Fruit fly (Drosophila melanogaster) whole organism, embryonic: ENCODE data around the gene CG6005.

Experiments
- Ada2b ChIP-seq: fragments of 200-800 bp; sonication (Bioruptor generic); IDR thresholded peaks from 2 replicates; pipeline ENCODE4 v1.3.6; 2022; ENCODE audit warnings: missing biosample characterization, missing genetic modification characterization
- Adf1 ChIP-seq: fragments of 200-800 bp; sonication (Bioruptor generic); IDR thresholded peaks from 2 replicates; pipeline ENCODE4 v1.3.6; 2022; ENCODE audit warnings: missing biosample characterization, missing genetic modification characterization
- Atf3 ChIP-seq: fragments of 200-800 bp; sonication (Bioruptor generic); optimal IDR thresholded peaks from 3 replicates; lab custom pipeline; 2016; ENCODE audit warnings: missing biosample characterization, missing genetic modification characterization
- Bdp1 ChIP-seq: fragments of 200-800 bp; sonication (Bioruptor generic); optimal IDR thresholded peaks from 3 replicates; lab custom pipeline; 2016; ENCODE audit warnings: missing biosample characterization, missing genetic modification characterization
- BtbVII ChIP-seq: fragments of 200-800 bp; sonication (Bioruptor generic); optimal IDR thresholded peaks from 3 replicates; lab custom pipeline; 2017; ENCODE audit warnings: missing biosample characterization, mild to moderate bottlenecking, missing genetic modification characterization
- CG10209 ChIP-seq: fragments of 200-800 bp; sonication (Bioruptor generic); optimal IDR thresholded peaks from 3 replicates; lab custom pipeline; 2017; ENCODE audit warnings: missing biosample characterization, mild to moderate bottlenecking, missing genetic modification characterization, missing genetic modification reagents
- CG11723 ChIP-seq: fragments of 200-800 bp; sonication (Bioruptor generic); optimal IDR thresholded peaks from 2 replicates; lab custom pipeline; 2017; ENCODE audit warnings: missing biosample characterization, mild to moderate bottlenecking, missing genetic modification characterization
- CG12071 ChIP-seq: fragments of 200-800 bp; sonication (Bioruptor generic); optimal IDR thresholded peaks from 3 replicates; lab custom pipeline; 2018; ENCODE audit warnings: missing biosample characterization, mild to moderate bottlenecking, missing genetic modification characterization
- CG12659 ChIP-seq: fragments of 200-800 bp; sonication (Bioruptor generic); optimal IDR thresholded peaks from 3 replicates; lab custom pipeline; 2017; ENCODE audit warnings: mild to moderate bottlenecking, missing biosample characterization, missing genetic modification reagents, missing genetic modification characterization
- CG13287 ChIP-seq: fragments of 200-800 bp; sonication (Bioruptor generic); IDR thresholded peaks from 2 replicates; pipeline ENCODE4 v1.3.6; 2022; ENCODE audit warnings: missing biosample characterization, missing genetic modification characterization; ENCODE audit not compliant: partially characterized antibody
- CG13624 ChIP-seq: fragments of 200-800 bp; sonication (Bioruptor generic); optimal IDR thresholded peaks from 2 replicates; lab custom pipeline; 2016; ENCODE audit warnings: missing biosample characterization, missing genetic modification characterization
- CG13775 ChIP-seq: fragments of 200-800 bp; sonication (Bioruptor generic); optimal IDR thresholded peaks from 3 replicates; lab custom pipeline; 2017; ENCODE audit warnings: missing biosample characterization, mild to moderate bottlenecking, missing genetic modification characterization
- CG14860 ChIP-seq: fragments of 200-800 bp; sonication (Bioruptor generic); IDR thresholded peaks from 3 replicates; pipeline ENCODE4 v1.3.6; 2022; ENCODE audit warnings: missing biosample characterization, missing genetic modification characterization; ENCODE audit not compliant: partially characterized antibody
- CG14965 ChIP-seq: fragments of 200-800 bp; sonication (Bioruptor generic); optimal IDR thresholded peaks from 2 replicates; lab custom pipeline; 2016; ENCODE audit warnings: missing biosample characterization, missing genetic modification characterization, borderline replicate concordance
- CG15073 ChIP-seq: fragments of 200-800 bp; sonication (Bioruptor generic); optimal IDR thresholded peaks from 2 replicates; lab custom pipeline; 2016; ENCODE audit warnings: missing biosample characterization, missing genetic modification characterization
- CG15601 ChIP-seq: fragments of 200-800 bp; sonication (Bioruptor generic); optimal IDR thresholded peaks from 3 replicates; lab custom pipeline; 2019; ENCODE audit warnings: missing biosample characterization, mild to moderate bottlenecking, missing genetic modification characterization, moderate library complexity
- CG17385 ChIP-seq: fragments of 200-800 bp; sonication (Bioruptor generic); optimal IDR thresholded peaks from 3 replicates; lab custom pipeline; 2018; ENCODE audit warnings: missing biosample characterization, mild to moderate bottlenecking, missing genetic modification characterization
- CG2678 ChIP-seq: fragments of 200-800 bp; sonication (Bioruptor generic); optimal IDR thresholded peaks from 3 replicates; lab custom pipeline; 2019; ENCODE audit warnings: missing biosample characterization, mild to moderate bottlenecking, missing genetic modification characterization, moderate library complexity
- CG31441 ChIP-seq: fragments of 200-800 bp; sonication (Bioruptor generic); IDR thresholded peaks from 2 replicates; pipeline ENCODE4 v1.3.6; 2022; ENCODE audit warnings: missing biosample characterization, missing genetic modification characterization
- CG4360 ChIP-seq: fragments of 200-800 bp; sonication (Bioruptor generic); IDR thresholded peaks from 2 replicates; pipeline ENCODE4 v1.3.6; 2022; ENCODE audit warnings: missing biosample characterization, missing genetic modification characterization
- CG6175 ChIP-seq: fragments of 200-800 bp; sonication (Bioruptor generic); IDR thresholded peaks from 3 replicates; pipeline ENCODE4 v1.3.6; 2022; ENCODE audit warnings: missing biosample characterization, missing genetic modification characterization
- CG6689 ChIP-seq: fragments of 200-800 bp; sonication (Bioruptor generic); IDR thresholded peaks from 2 replicates; pipeline ENCODE4 v1.3.6; 2022; ENCODE audit warnings: missing biosample characterization, missing genetic modification characterization
- CG6854 ChIP-seq: fragments of 200-800 bp; sonication (Bioruptor generic); optimal IDR thresholded peaks from 3 replicates; lab custom pipeline; 2017; ENCODE audit warnings: missing biosample characterization, mild to moderate bottlenecking, missing genetic modification characterization
- CG7963 ChIP-seq: fragments of 200-800 bp; sonication (Bioruptor generic); IDR thresholded peaks from 3 replicates; pipeline ENCODE4 v1.3.6; 2022; ENCODE audit warnings: missing biosample characterization, missing genetic modification characterization; ENCODE audit not compliant: partially characterized antibody
- CG8388 ChIP-seq: fragments of 200-800 bp; sonication (Bioruptor generic); optimal IDR thresholded peaks from 2 replicates; lab custom pipeline; 2019; ENCODE audit warnings: missing biosample characterization, mild to moderate bottlenecking, missing genetic modification characterization, moderate library complexity
- CG8924 ChIP-seq: fragments of 200-800 bp; optimal IDR thresholded peaks from 3 replicates; lab custom pipeline; 2019; ENCODE audit warnings: missing biosample characterization, mild to moderate bottlenecking, missing genetic modification characterization, moderate library complexity
- CG8944 ChIP-seq: fragments of 200-800 bp; sonication (Bioruptor generic); optimal IDR thresholded peaks from 3 replicates; lab custom pipeline; 2016; ENCODE audit warnings: missing biosample characterization, missing genetic modification characterization
- Dek ChIP-seq: fragments of 200-800 bp; sonication (Bioruptor generic); optimal IDR thresholded peaks from 3 replicates; lab custom pipeline; 2019; ENCODE audit warnings: missing biosample characterization, mild to moderate bottlenecking, missing genetic modification characterization, moderate library complexity
- Dref ChIP-seq: fragments of 200-800 bp; sonication (Bioruptor generic); IDR thresholded peaks from 2 replicates; pipeline ENCODE4 v1.3.6; 2022; ENCODE audit warnings: missing biosample characterization, missing genetic modification characterization
- Drgx ChIP-seq: fragments of 200-800 bp; sonication (Bioruptor generic); IDR thresholded peaks from 2 replicates; pipeline ENCODE4 v1.3.6; 2022; ENCODE audit warnings: missing biosample characterization, missing genetic modification characterization
- E2f1 ChIP-seq: fragments of 200-800 bp; sonication (Bioruptor generic); IDR thresholded peaks from 2 replicates; pipeline ENCODE4 v1.3.6; 2022; ENCODE audit warnings: missing biosample characterization, missing genetic modification characterization
- Fer1 ChIP-seq: fragments of 200-800 bp; sonication (Bioruptor generic); optimal IDR thresholded peaks from 2 replicates; lab custom pipeline; 2017; ENCODE audit warnings: missing biosample characterization, mild to moderate bottlenecking, missing genetic modification characterization
- Myb ChIP-seq: fragments of 200-800 bp; sonication (Bioruptor generic); optimal IDR thresholded peaks from 2 replicates; lab custom pipeline; 2016; ENCODE audit warnings: missing biosample characterization, missing genetic modification characterization
- NfI ChIP-seq: fragments of 200-800 bp; sonication (Bioruptor generic); optimal IDR thresholded peaks from 3 replicates; lab custom pipeline; 2018; ENCODE audit warnings: missing biosample characterization, mild to moderate bottlenecking, missing genetic modification characterization, moderate library complexity
- Oaz ChIP-seq: fragments of 200-800 bp; sonication (Bioruptor generic); IDR thresholded peaks from 2 replicates; pipeline ENCODE4 v1.3.6; 2022; ENCODE audit warnings: missing biosample characterization, missing genetic modification characterization
- Taf1 ChIP-seq: fragments of 200-800 bp; sonication (Bioruptor generic); IDR thresholded peaks from 2 replicates; pipeline ENCODE4 v1.3.6; 2022; ENCODE audit warnings: missing biosample characterization, missing genetic modification characterization
- ara ChIP-seq: fragments of 200-800 bp; sonication (Bioruptor generic); IDR thresholded peaks from 2 replicates; pipeline ENCODE4 v1.3.6; 2022; ENCODE audit warnings: missing biosample characterization, missing genetic modification characterization
- bcd ChIP-seq: fragments of 200-800 bp; sonication (Bioruptor generic); optimal IDR thresholded peaks from 2 replicates; lab custom pipeline; 2017; ENCODE audit warnings: missing biosample characterization, mild to moderate bottlenecking, missing genetic modification characterization
- dpn ChIP-seq, 2 experiments: fragments of 200-800 bp; sonication (Bioruptor generic); optimal IDR thresholded peaks; 3 replicates each; lab custom pipeline; 2016; ENCODE audit warnings: missing biosample characterization in 2 of 2, missing genetic modification characterization in 2 of 2
- eve ChIP-seq, 2 experiments: fragments of >200 bp; optimal IDR thresholded peaks; 2 replicates each; lab custom pipeline; 2017; ENCODE audit warnings: missing biosample characterization in 2 of 2, missing genetic modification characterization in 2 of 2
- eyg ChIP-seq: fragments of 200-800 bp; sonication (Bioruptor generic); optimal IDR thresholded peaks from 3 replicates; lab custom pipeline; 2016; ENCODE audit warnings: missing biosample characterization, missing genetic modification characterization
- gcm ChIP-seq: fragments of 200-800 bp; sonication (Bioruptor generic); optimal IDR thresholded peaks from 2 replicates; lab custom pipeline; 2019; ENCODE audit warnings: missing biosample characterization, mild to moderate bottlenecking, missing genetic modification characterization, moderate library complexity
- gsb-n ChIP-seq: fragments of 200-800 bp; sonication (Bioruptor generic); optimal IDR thresholded peaks from 3 replicates; lab custom pipeline; 2018; ENCODE audit warnings: missing biosample characterization, mild to moderate bottlenecking, missing genetic modification characterization
- ham ChIP-seq: fragments of 200-800 bp; sonication (Bioruptor generic); IDR thresholded peaks from 2 replicates; pipeline ENCODE4 v1.3.6; 2022; ENCODE audit warnings: missing biosample characterization, missing genetic modification characterization
- oc ChIP-seq: fragments of 200-800 bp; sonication (Bioruptor generic); optimal IDR thresholded peaks from 2 replicates; lab custom pipeline; 2018; ENCODE audit warnings: missing biosample characterization, mild to moderate bottlenecking, missing genetic modification characterization, moderate library complexity
- p53 ChIP-seq: fragments of 200-800 bp; sonication (Bioruptor generic); optimal IDR thresholded peaks from 2 replicates; lab custom pipeline; 2016; ENCODE audit warnings: missing biosample characterization, missing genetic modification characterization
- phol ChIP-seq: fragments of 200-800 bp; sonication (Bioruptor generic); optimal IDR thresholded peaks from 3 replicates; lab custom pipeline; 2018; ENCODE audit warnings: missing biosample characterization, mild to moderate bottlenecking, missing genetic modification characterization, moderate library complexity
- row ChIP-seq: fragments of 200-800 bp; sonication (Bioruptor generic); IDR thresholded peaks from 3 replicates; pipeline ENCODE4 v1.3.6; 2022; ENCODE audit warnings: missing biosample characterization, missing genetic modification characterization
- sqz ChIP-seq: fragments of 200-800 bp; sonication (Bioruptor generic); optimal IDR thresholded peaks from 3 replicates; lab custom pipeline; 2018; ENCODE audit warnings: missing biosample characterization, mild to moderate bottlenecking, missing genetic modification characterization
- sr ChIP-seq: fragments of 200-800 bp; sonication (Bioruptor generic); IDR thresholded peaks from 3 replicates; pipeline ENCODE4 v1.3.6; 2022; ENCODE audit warnings: missing biosample characterization, missing genetic modification characterization
- tgo ChIP-seq: fragments of 200-800 bp; sonication (Bioruptor generic); IDR thresholded peaks from 3 replicates; pipeline ENCODE4 v1.3.6; 2022; ENCODE audit warnings: missing biosample characterization, missing genetic modification characterization
- zfh2 ChIP-seq: fragments of 200-800 bp; sonication (Bioruptor generic); optimal IDR thresholded peaks from 2 replicates; lab custom pipeline; 2016; ENCODE audit warnings: missing biosample characterization, missing genetic modification characterization

CG6005 gene

DNA sequence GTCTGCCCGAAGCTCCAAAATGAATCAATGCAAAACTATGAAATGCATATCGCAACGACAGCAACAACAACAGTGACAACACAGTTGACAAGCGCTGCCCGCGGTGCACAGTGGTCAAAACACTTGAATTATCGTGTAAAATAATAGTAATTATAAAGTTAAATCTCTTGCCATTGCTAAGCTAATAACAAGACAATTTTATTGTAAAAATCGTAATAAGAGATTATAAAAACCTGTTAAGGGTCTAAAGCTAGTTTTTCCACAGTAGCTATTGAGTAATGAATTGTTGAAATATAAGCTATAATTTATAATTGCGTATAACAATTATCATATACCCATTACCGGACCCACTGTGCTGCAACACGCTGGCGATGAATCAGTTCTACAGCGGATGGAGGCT, 49.2 kb upstream of the CG6005 start (continued):
- no peak for TF ChIP-seq Bdp1 (GFP tag; lab: Kevin White, UChicago)
- TF ChIP-seq gcm (GFP tag; lab: Kevin White, UChicago): peak; percentile 61
- TF ChIP-seq CG8388: peak; percentile 59
- TF ChIP-seq NfI (GFP tag; lab: Kevin White, UChicago): no peak
- peak; percentile 71 for TF ChIP-seq CG6689 (GFP tag; lab: Robert Waterston, UW)
- no peak for TF ChIP-seq CG13287 (GFP tag; lab: Robert Waterston, UW)
- no peak for TF ChIP-seq sr (GFP tag; lab: Robert Waterston, UW)
- no peak for TF ChIP-seq CG8944 (GFP tag; lab: Kevin White, UChicago)
- no peak for TF ChIP-seq BtbVII (GFP tag; lab: Kevin White, UChicago)
- no peak for TF ChIP-seq zfh2 (GFP tag; lab: Kevin White, UChicago)
- TF ChIP-seq Dek (tag; lab: Kevin White, UChicago): no peak
- peak; percentile 61 for TF ChIP-seq gsb-n
- TF ChIP-seq CG8924 (tag; lab: Kevin White, UChicago): peak; percentile 52
- no peak for TF ChIP-seq Dref (GFP tag; lab: Robert Waterston, UW)
- TF ChIP-seq CG4360 (GFP tag; lab: Robert Waterston, UW): peak; percentile 76
- TF ChIP-seq Ada2b: no peak
- no peak for TF ChIP-seq CG6175
- TF ChIP-seq eyg: no peak
- TF ChIP-seq Adf1 (GFP tag; lab: Robert Waterston, UW): no peak
- no peak for TF ChIP-seq p53 (GFP tag; lab: Kevin White, UChicago)
- no peak for TF ChIP-seq CG6854
- no peak for TF ChIP-seq CG14860 (GFP tag; lab: Robert Waterston, UW)
- TF ChIP-seq Taf1: no peak
- no peak for TF ChIP-seq CG7963 (GFP tag; lab: Robert Waterston, UW)
- peak; percentile 19 for TF ChIP-seq oc (tag; lab: Kevin White, UChicago)
- TF ChIP-seq CG14965 (GFP tag; lab: Kevin White, UChicago): no peak
- no peak for TF ChIP-seq ham (GFP tag; lab: Robert Waterston, UW)
- no peak for TF ChIP-seq sqz
- peak; percentile 48 for TF ChIP-seq E2f1
- peak; percentile 37 for TF ChIP-seq bcd (GFP tag; lab: Kevin White, UChicago)
- TF ChIP-seq Atf3: no peak
- no peak for TF ChIP-seq CG12659 (GFP tag; lab: Kevin White, UChicago)
- TF ChIP-seq CG13775: peak; percentile 0
- TF ChIP-seq eve (GFP tag; optimal IDR thresholded peaks at IDR 0.05; lab: Kevin White, UChicago): peak in 1 of 2 experiments; percentile 54
- no peak for TF ChIP-seq CG15073 (GFP tag; lab: Kevin White, UChicago)
- peak; percentile 50 for TF ChIP-seq CG10209 (GFP tag; lab: Kevin White, UChicago)
- no peak for TF ChIP-seq Oaz
- TF ChIP-seq row (GFP tag; lab: Robert Waterston, UW): peak; percentile 60
- peak; percentile 69 for TF ChIP-seq CG2678 (tag; lab: Kevin White, UChicago)
- TF ChIP-seq CG31441 (GFP tag; lab: Robert Waterston, UW): peak; percentile 79
- TF ChIP-seq CG15601 (tag; lab: Kevin White, UChicago): peak; percentile 38
- peak; percentile 35; the same call in 1 of the 3 replicates for TF ChIP-seq tgo (GFP tag; lab: Robert Waterston, UW)
- peak; percentile 93 for TF ChIP-seq Drgx
- peak; percentile 42 for TF ChIP-seq CG11723 (GFP tag; lab: Kevin White, UChicago)
- no peak for TF ChIP-seq Fer1
- peak; percentile 71; the same call in 1 of the 2 replicates for TF ChIP-seq ara (GFP tag; lab: Robert Waterston, UW)
- TF ChIP-seq Myb (GFP tag; lab: Kevin White, UChicago): no peak
- TF ChIP-seq CG17385: peak; percentile 39
- TF ChIP-seq dpn (GFP tag; optimal IDR thresholded peaks at IDR 0.05; lab: Kevin White, UChicago): peak in 1 of 2 experiments; percentile 28
- no peak for TF ChIP-seq CG13624
- peak; percentile 80 for TF ChIP-seq phol
- TF ChIP-seq CG12071: no peak
